Worm (Caenorhabditis elegans): ENCODE data around the gene C49H3.3.

DNA sequence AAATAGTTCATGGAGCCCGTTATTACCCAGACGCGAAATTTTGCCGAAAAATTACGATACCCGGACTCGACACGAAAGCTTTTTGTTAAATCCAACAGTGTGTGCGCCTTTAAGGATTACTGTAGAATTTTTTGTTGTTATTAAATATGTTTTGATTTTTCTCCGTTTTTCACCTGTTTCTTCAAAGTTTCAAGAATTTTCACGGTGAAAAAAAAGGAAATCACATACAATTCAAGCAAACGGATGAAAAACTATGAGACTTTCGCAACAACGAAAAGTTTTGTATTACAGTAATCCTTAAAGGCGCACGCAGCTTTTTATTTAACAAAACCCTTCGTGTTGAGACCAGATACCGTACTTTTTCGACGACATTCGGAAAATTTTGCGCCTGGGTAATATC is 29.9 kb downstream of the C49H3.3 start:
- TF ChIP-seq nhr-77 (tag; optimal IDR thresholded peaks at IDR 0.05) (no peak), nhr-11 (tag; optimal IDR thresholded peaks at IDR 0.05) (no peak), lsy-2 (tag; optimal IDR thresholded peaks at IDR 0.05) (no peak), nhr-12 (tag; optimal IDR thresholded peaks at IDR 0.05) (no peak), skn-1 (tag; optimal IDR thresholded peaks at IDR 0.05) (no peak), fos-1 (tag; optimal IDR thresholded peaks at IDR 0.05) (no peak), unc-55 (GFP tag; optimal IDR thresholded peaks at IDR 0.05) (no peak)
